Worm (Caenorhabditis elegans) whole organism, young adult: Measurements from ENCODE around the gene trcs-2.

Experiments
- B0336.3 ChIP-seq: fragments of 200-800 bp; sonication (Bioruptor generic); IDR thresholded peaks from 2 replicates; pipeline ENCODE4 v1.3.6; 2022; ENCODE audit warnings: missing genetic modification characterization, missing compliant biosample characterization
- C06A6.2 ChIP-seq: fragments of 200-800 bp; sonication (Bioruptor generic); conservative IDR thresholded peaks from 2 replicates; pipeline ENCODE4 v1.3.6; 2022; ENCODE audit warnings: missing genetic modification characterization, missing compliant biosample characterization
- D2030.7 ChIP-seq: fragments of 200-800 bp; sonication (Bioruptor generic); IDR thresholded peaks from 2 replicates; pipeline ENCODE4 v1.3.6; 2022; ENCODE audit warnings: missing genetic modification reagents, missing genetic modification characterization, missing compliant biosample characterization
- F22D6.2 ChIP-seq: sonication (generic microtip); optimal IDR thresholded peaks from 2 replicates; lab custom pipeline; 2016; ENCODE audit warnings: mild to moderate bottlenecking, missing genetic modification characterization, missing compliant biosample characterization
- F52B5.7 ChIP-seq: sonication (generic microtip); optimal IDR thresholded peaks from 2 replicates; lab custom pipeline; 2016; ENCODE audit warnings: mild to moderate bottlenecking, missing genetic modification characterization, missing compliant biosample characterization
- K11D2.4 ChIP-seq: fragments of 200-800 bp; sonication (Bioruptor generic); IDR thresholded peaks from 2 replicates; pipeline ENCODE4 v1.3.6; 2022; ENCODE audit warnings: missing genetic modification reagents, missing genetic modification characterization, missing compliant biosample characterization
- K12H6.12 ChIP-seq: fragments of 200-800 bp; sonication (Bioruptor generic); optimal IDR thresholded peaks from 2 replicates; lab custom pipeline; 2018; ENCODE audit warnings: mild to moderate bottlenecking, missing genetic modification characterization, missing compliant biosample characterization
- T07F8.4 ChIP-seq: sonication (generic microtip); optimal IDR thresholded peaks from 2 replicates; lab custom pipeline; 2016; ENCODE audit warnings: mild to moderate bottlenecking, missing genetic modification characterization, moderate library complexity, missing compliant biosample characterization
- T26A5.8 ChIP-seq: sonication (generic microtip); optimal IDR thresholded peaks from 2 replicates; lab custom pipeline; 2016; ENCODE audit warnings: missing genetic modification characterization, missing compliant biosample characterization
- Y79H2A.3 ChIP-seq: fragments of 200-800 bp; sonication (Bioruptor generic); conservative IDR thresholded peaks from 2 replicates; pipeline ENCODE4 v1.3.6; 2022; ENCODE audit warnings: missing genetic modification reagents, missing genetic modification characterization, missing compliant biosample characterization
- akir-1 ChIP-seq: fragments of 200-800 bp; sonication (Bioruptor generic); optimal IDR thresholded peaks from 2 replicates; lab custom pipeline; 2018; ENCODE audit warnings: mild to moderate bottlenecking, missing genetic modification characterization, moderate library complexity, missing compliant biosample characterization
- cebp-1 ChIP-seq, 2 experiments: fragments of 200-800 bp in 1 of 2; sonication (Bioruptor generic) in 1 of 2; sonication (generic microtip) in 1 of 2; IDR thresholded peaks in 1 of 2; optimal IDR thresholded peaks in 1 of 2; 2 replicates each; pipeline versions ENCODE4 v1.3.6 to Lab custom; 2017 to 2022; ENCODE audit warnings: missing compliant biosample characterization in 2 of 2, missing genetic modification characterization in 2 of 2, mild to moderate bottlenecking in 1 of 2, missing genetic modification reagents in 1 of 2, moderate library complexity in 1 of 2
- chd-7 ChIP-seq: sonication (generic microtip); optimal IDR thresholded peaks from 2 replicates; lab custom pipeline; 2016; ENCODE audit warnings: mild to moderate bottlenecking, missing genetic modification characterization, moderate library complexity, missing compliant biosample characterization
- die-1 ChIP-seq: sonication (generic microtip); optimal IDR thresholded peaks from 2 replicates; lab custom pipeline; 2016; ENCODE audit warnings: missing genotype, mild to moderate bottlenecking, missing genetic modification characterization, missing compliant biosample characterization
- ekl-4 ChIP-seq: fragments of 200-800 bp; sonication (Bioruptor generic); IDR thresholded peaks from 2 replicates; pipeline ENCODE4 v1.3.6; 2022; ENCODE audit warnings: missing genetic modification reagents, missing genetic modification characterization, missing compliant biosample characterization
- ets-4 ChIP-seq: fragments of 200-800 bp; sonication (Bioruptor generic); optimal IDR thresholded peaks from 2 replicates; lab custom pipeline; 2018; ENCODE audit warnings: mild to moderate bottlenecking, missing genetic modification characterization, missing compliant biosample characterization
- hsf-1 ChIP-seq: fragments of 200-800 bp; sonication (Bioruptor generic); IDR thresholded peaks from 2 replicates; pipeline ENCODE4 v1.3.6; 2022; ENCODE audit warnings: missing genetic modification reagents, missing genetic modification characterization, missing compliant biosample characterization
- lag-1 ChIP-seq: fragments of 200-800 bp; sonication (Bioruptor generic); IDR thresholded peaks from 2 replicates; pipeline ENCODE4 v1.3.6; 2022; ENCODE audit warnings: missing genetic modification reagents, missing genetic modification characterization, missing compliant biosample characterization
- let-607 ChIP-seq, 2 experiments: fragments of 200-800 bp in 1 of 2; sonication (Bioruptor generic) in 1 of 2; sonication (generic microtip) in 1 of 2; optimal IDR thresholded peaks; 2 replicates each; lab custom pipeline; 2016 to 2018; ENCODE audit warnings: mild to moderate bottlenecking in 2 of 2, missing compliant biosample characterization in 2 of 2, missing genetic modification characterization in 2 of 2, moderate library complexity in 2 of 2, missing genotype in 1 of 2
- lin-26 ChIP-seq: fragments of 200-800 bp; sonication (Bioruptor generic); IDR thresholded peaks from 2 replicates; pipeline ENCODE4 v1.3.6; 2022; ENCODE audit warnings: missing genetic modification reagents, missing genetic modification characterization, missing compliant biosample characterization
- lin-40 ChIP-seq: sonication (generic microtip); optimal IDR thresholded peaks from 2 replicates; lab custom pipeline; 2016; ENCODE audit warnings: missing genetic modification characterization, mild to moderate bottlenecking, missing compliant biosample characterization, missing genotype, missing genetic modification reagents
- lir-1 ChIP-seq: fragments of 200-800 bp; sonication (Bioruptor generic); conservative IDR thresholded peaks from 2 replicates; pipeline ENCODE4 v1.3.6; 2022; ENCODE audit warnings: missing genetic modification reagents, missing genetic modification characterization, missing compliant biosample characterization
- madf-3 ChIP-seq: fragments of 200-800 bp; sonication (Bioruptor generic); IDR thresholded peaks from 2 replicates; pipeline ENCODE4 v1.3.6; 2022; ENCODE audit warnings: missing genetic modification reagents, missing genetic modification characterization, missing compliant biosample characterization
- madf-8 ChIP-seq: fragments of 200-800 bp; sonication (Bioruptor generic); conservative IDR thresholded peaks from 2 replicates; pipeline ENCODE4 v1.3.6; 2022; ENCODE audit warnings: missing genetic modification reagents, missing genetic modification characterization, missing compliant biosample characterization
- mcd-1 ChIP-seq: fragments of 200-800 bp; sonication (Bioruptor generic); IDR thresholded peaks from 2 replicates; pipeline ENCODE4 v1.3.6; 2022; ENCODE audit warnings: missing genetic modification reagents, missing genetic modification characterization, missing compliant biosample characterization
- mes-4 ChIP-seq: sonication (generic microtip); optimal IDR thresholded peaks from 2 replicates; lab custom pipeline; 2016; ENCODE audit warnings: missing genotype, missing genetic modification characterization, missing compliant biosample characterization
- mxl-1 ChIP-seq: sonication (generic microtip); optimal IDR thresholded peaks from 2 replicates; lab custom pipeline; 2016; ENCODE audit warnings: missing genetic modification characterization, missing compliant biosample characterization
- nfyb-1 ChIP-seq: fragments of 200-800 bp; sonication (Bioruptor generic); IDR thresholded peaks from 2 replicates; pipeline ENCODE4 v1.3.6; 2022; ENCODE audit warnings: missing genetic modification reagents, missing genetic modification characterization, missing compliant biosample characterization
- nhr-27 ChIP-seq: fragments of 200-800 bp; sonication (Bioruptor generic); optimal IDR thresholded peaks from 2 replicates; lab custom pipeline; 2018; ENCODE audit warnings: mild to moderate bottlenecking, missing genetic modification characterization, moderate library complexity, missing compliant biosample characterization
- nhr-80 ChIP-seq: sonication (generic microtip); optimal IDR thresholded peaks from 2 replicates; lab custom pipeline; 2016; ENCODE audit warnings: missing genetic modification characterization, missing compliant biosample characterization
- nhr-90 ChIP-seq: sonication (generic microtip); optimal IDR thresholded peaks from 2 replicates; lab custom pipeline; 2016; ENCODE audit warnings: missing genotype, mild to moderate bottlenecking, missing genetic modification characterization, missing compliant biosample characterization
- snpc-3.4 ChIP-seq: sonication (generic microtip); optimal IDR thresholded peaks from 2 replicates; lab custom pipeline; 2017; ENCODE audit warnings: missing genetic modification characterization, mild to moderate bottlenecking, missing compliant biosample characterization, antibody characterized with exemption, moderate library complexity, missing genotype, missing genetic modification reagents
- somi-1 ChIP-seq: fragments of 200-800 bp; sonication (Bioruptor generic); optimal IDR thresholded peaks from 2 replicates; lab custom pipeline; 2018; ENCODE audit warnings: mild to moderate bottlenecking, missing genetic modification characterization, missing compliant biosample characterization
- tlf-1 ChIP-seq: fragments of 200-800 bp; sonication (Bioruptor generic); optimal IDR thresholded peaks from 2 replicates; lab custom pipeline; 2018; ENCODE audit warnings: mild to moderate bottlenecking, missing genetic modification characterization, missing compliant biosample characterization
- ztf-18 ChIP-seq: sonication (generic microtip); optimal IDR thresholded peaks from 2 replicates; lab custom pipeline; 2016; ENCODE audit warnings: missing genotype, mild to moderate bottlenecking, missing genetic modification characterization, missing compliant biosample characterization
- ztf-26 ChIP-seq: sonication (generic microtip); optimal IDR thresholded peaks from 2 replicates; lab custom pipeline; 2017; ENCODE audit warnings: missing genetic modification characterization, missing compliant biosample characterization

The trcs-2 gene

ce11 chrII:8742006-8742847, 20.0 kb downstream of the trcs-2 start:
- TF ChIP-seq somi-1 (GFP tag; lab: Kevin White, UChicago), result peak; percentile 88
- TF ChIP-seq F52B5.7 (tag; lab: Kevin White, UChicago), result no peak
- TF ChIP-seq madf-3 (GFP tag; lab: Robert Waterston, UW), result 0 out of 2 replicates have a peak, but pooled peaks have one; percentile 21
- TF ChIP-seq akir-1 (GFP tag; lab: Kevin White, UChicago), result no peak
- TF ChIP-seq madf-8, result no peak
- 0 out of 2 replicates have a peak, but pooled peaks have one; percentile 19 for TF ChIP-seq ekl-4 (GFP tag; lab: Robert Waterston, UW)
- TF ChIP-seq nhr-90 (tag; lab: Kevin White, UChicago), result peak; percentile 34
- 0 out of 2 replicates have a peak, but pooled peaks have one; percentile 21 for TF ChIP-seq mcd-1 (GFP tag; lab: Robert Waterston, UW)
- peak; percentile 70 for TF ChIP-seq C06A6.2 (GFP tag; lab: Robert Waterston, UW)
- peak; percentile 16 for TF ChIP-seq nhr-80 (tag; lab: Kevin White, UChicago)
- no peak for TF ChIP-seq ets-4 (GFP tag; lab: Kevin White, UChicago)
- TF ChIP-seq hsf-1 (GFP tag; lab: Robert Waterston, UW), result 0 out of 2 replicates have a peak, but pooled peaks have one; percentile 44
- TF ChIP-seq lin-40 (tag; lab: Kevin White, UChicago), result peak; percentile 72
- no peak for TF ChIP-seq D2030.7 (GFP tag; lab: Robert Waterston, UW)
- peak; percentile 67 for TF ChIP-seq chd-7
- 0 out of 2 replicates have a peak, but pooled peaks have one; percentile 14 for TF ChIP-seq cebp-1 (GFP tag; IDR thresholded peaks at IDR 0.05; lab: Robert Waterston, UW)
- peak; percentile 41 for TF ChIP-seq cebp-1 (tag; optimal IDR thresholded peaks at IDR 0.05; lab: Kevin White, UChicago)
- TF ChIP-seq T07F8.4 (tag; lab: Kevin White, UChicago), result no peak
- peak in 1 of 2 experiments; percentile 22 for TF ChIP-seq let-607 (tag; optimal IDR thresholded peaks at IDR 0.05; lab: Kevin White, UChicago)
- TF ChIP-seq F22D6.2 (tag; lab: Kevin White, UChicago), result peak; percentile 45
- TF ChIP-seq mxl-1 (tag; lab: Kevin White, UChicago), result no peak
- peak; percentile 62 for TF ChIP-seq B0336.3 (GFP tag; lab: Robert Waterston, UW)
- TF ChIP-seq Y79H2A.3 (GFP tag; lab: Robert Waterston, UW), result no peak
- TF ChIP-seq lir-1, result 0 out of 2 replicates have a peak, but pooled peaks have one; percentile 6
- TF ChIP-seq K12H6.12 (tag; lab: Kevin White, UChicago), result no peak
- TF ChIP-seq die-1, result peak; percentile 39
- TF ChIP-seq nfyb-1 (GFP tag; lab: Robert Waterston, UW), result peak; percentile 26; the same call in 1 of the 2 replicates
- peak; percentile 80 for TF ChIP-seq ztf-26 (tag; lab: Kevin White, UChicago)
- TF ChIP-seq mes-4 (tag; lab: Kevin White, UChicago), result no peak
- peak; percentile 67 for TF ChIP-seq K11D2.4
- peak; percentile 33 for TF ChIP-seq tlf-1 (GFP tag; lab: Kevin White, UChicago)
- TF ChIP-seq nhr-27 (tag; lab: Kevin White, UChicago), result no peak
- TF ChIP-seq lin-26 (GFP tag; lab: Robert Waterston, UW), result peak; percentile 75
- 0 out of 2 replicates have a peak, but pooled peaks have one; percentile 41 for TF ChIP-seq lag-1 (GFP tag; lab: Robert Waterston, UW)

- TF ChIP-seq T26A5.8 (tag; lab: Kevin White, UChicago), result no peak
- TF ChIP-seq ztf-18 (tag; lab: Kevin White, UChicago), result peak; percentile 41
- TF ChIP-seq snpc-3.4 (tag; lab: Kevin White, UChicago), result peak; percentile 2
- TF ChIP-seq lin-26 (GFP tag; lab: Robert Waterston, UW), result no peak
Observed at ce11 chrII:8742972-8743371, 20.7 kb downstream of the trcs-2 start.
